Worm (Caenorhabditis elegans) whole organism, L4 larva: Measurements from ENCODE around the gene mct-6.

Source experiments
- D1046.2 ChIP-seq: fragments of 200-800 bp; sonication (Bioruptor generic); IDR thresholded peaks from 2 replicates; pipeline ENCODE4 v1.3.6; 2022; ENCODE audit warnings: missing genetic modification characterization, missing compliant biosample characterization
- F37D6.2 ChIP-seq: sonication (generic microtip); optimal IDR thresholded peaks from 2 replicates; lab custom pipeline; 2016; ENCODE audit warnings: mild to moderate bottlenecking, missing genetic modification characterization, missing compliant biosample characterization
- T20F7.1 ChIP-seq: fragments of 200-800 bp; sonication (Bioruptor generic); optimal IDR thresholded peaks from 2 replicates; lab custom pipeline; 2018; ENCODE audit warnings: mild to moderate bottlenecking, missing genetic modification characterization, missing compliant biosample characterization
- T26A8.4 ChIP-seq: fragments of 200-800 bp; sonication (Bioruptor generic); IDR thresholded peaks from 2 replicates; pipeline ENCODE4 v1.3.6; 2022; ENCODE audit warnings: missing genetic modification characterization, missing compliant biosample characterization
- Y105C5A.15 ChIP-seq: fragments of 200-800 bp; sonication (Bioruptor generic); IDR thresholded peaks from 2 replicates; pipeline ENCODE4 v1.3.6; 2022; ENCODE audit warnings: missing genetic modification characterization, missing compliant biosample characterization
- Y75B8A.6 ChIP-seq: fragments of 200-800 bp; sonication (Bioruptor generic); IDR thresholded peaks from 2 replicates; pipeline ENCODE4 v1.3.6; 2022; ENCODE audit warnings: missing genetic modification reagents, missing genetic modification characterization, missing compliant biosample characterization
- aha-1 ChIP-seq: fragments of 150-350 bp; peaks from one replicate; lab custom pipeline; 2014; ENCODE audit warnings: missing biosample characterization, missing genetic modification characterization
- ama-1 ChIP-seq: fragments of 150-350 bp; optimal IDR thresholded peaks from 2 replicates; lab custom pipeline; 2014; ENCODE audit warnings: inconsistent platforms, mixed read lengths
- arid-1 ChIP-seq: fragments of 200-800 bp; sonication (Bioruptor generic); conservative IDR thresholded peaks from 2 replicates; pipeline ENCODE4 v1.3.6; 2022; ENCODE audit warnings: missing genetic modification reagents, missing genetic modification characterization, missing compliant biosample characterization
- ceh-20 ChIP-seq: fragments of 200-800 bp; sonication (Bioruptor generic); IDR thresholded peaks from 2 replicates; pipeline ENCODE4 v1.3.6; 2022; ENCODE audit warnings: missing genetic modification reagents, missing genetic modification characterization, missing compliant biosample characterization
- ces-1 ChIP-seq: fragments of 150-350 bp; sonication (generic microtip); optimal IDR thresholded peaks from 4 replicates; lab custom pipeline; 2014; ENCODE audit warnings: missing biosample characterization, missing genetic modification reagents, missing genetic modification characterization
- ctbp-1 ChIP-seq: fragments of 200-800 bp; sonication (Bioruptor generic); IDR thresholded peaks from 2 replicates; pipeline ENCODE4 v1.3.6; 2022; ENCODE audit warnings: missing genetic modification reagents, missing genetic modification characterization, missing compliant biosample characterization
- daf-16 ChIP-seq, 3 experiments: sonication (generic microtip); optimal IDR thresholded peaks; 2 replicates each; lab custom pipeline; 2016 to 2017; ENCODE audit warnings: missing genetic modification characterization in 3 of 3, missing genetic modification reagents in 3 of 3, mild to moderate bottlenecking in 2 of 3, missing compliant biosample characterization in 2 of 3, missing biosample characterization in 1 of 3, moderate library complexity in 1 of 3
- daf-19 ChIP-seq: fragments of 200-800 bp; sonication (Bioruptor generic); conservative IDR thresholded peaks from 2 replicates; pipeline ENCODE4 v1.3.6; 2022; ENCODE audit warnings: missing genetic modification characterization, missing compliant biosample characterization
- dmd-6 ChIP-seq: fragments of 200-800 bp; sonication (Bioruptor generic); IDR thresholded peaks from 2 replicates; pipeline ENCODE4 v1.3.6; 2022; ENCODE audit warnings: missing genetic modification reagents, missing genetic modification characterization, missing compliant biosample characterization
- duxl-1 ChIP-seq: sonication (generic microtip); optimal IDR thresholded peaks from 2 replicates; lab custom pipeline; 2016; ENCODE audit warnings: mild to moderate bottlenecking, missing genetic modification characterization, moderate library complexity, missing compliant biosample characterization; ENCODE audit not compliant: poor library complexity
- dve-1 ChIP-seq: sonication (generic microtip); optimal IDR thresholded peaks from 2 replicates; lab custom pipeline; 2017; ENCODE audit warnings: antibody characterized with exemption, mild to moderate bottlenecking, missing genetic modification characterization, missing compliant biosample characterization; ENCODE audit not compliant: insufficient read depth
- egl-43 ChIP-seq: fragments of 200-800 bp; sonication (Bioruptor generic); IDR thresholded peaks from 2 replicates; pipeline ENCODE4 v1.3.6; 2022; ENCODE audit warnings: missing genetic modification reagents, missing genetic modification characterization, missing compliant biosample characterization
- fkh-10 ChIP-seq: fragments of 150-350 bp; optimal IDR thresholded peaks from 2 replicates; lab custom pipeline; 2014; ENCODE audit warnings: missing biosample characterization, missing genetic modification reagents, missing genetic modification characterization
- hmg-1.1 ChIP-seq: fragments of 200-800 bp; sonication (Bioruptor generic); IDR thresholded peaks from 2 replicates; pipeline ENCODE4 v1.3.6; 2022; ENCODE audit warnings: missing genetic modification reagents, missing genetic modification characterization, missing compliant biosample characterization
- lin-13 ChIP-seq: fragments of 150-350 bp; optimal IDR thresholded peaks from 2 replicates; lab custom pipeline; 2014; ENCODE audit warnings: missing biosample characterization, missing genetic modification reagents, missing genetic modification characterization
- lin-29 ChIP-seq: fragments of 200-800 bp; sonication (Bioruptor generic); IDR thresholded peaks from 2 replicates; pipeline ENCODE4 v1.3.6; 2022; ENCODE audit warnings: missing genetic modification reagents, missing genetic modification characterization, missing compliant biosample characterization
- lin-39 ChIP-seq: fragments of 150-350 bp; optimal IDR thresholded peaks from 2 replicates; lab custom pipeline; 2014; ENCODE audit warnings: missing biosample characterization, missing genetic modification reagents, missing genetic modification characterization
- madf-5 ChIP-seq, 2 experiments: fragments of 200-800 bp; sonication (Bioruptor generic); IDR thresholded peaks; 2 replicates each; pipeline ENCODE4 v1.3.6; 2022; ENCODE audit warnings: missing compliant biosample characterization in 2 of 2, missing genetic modification characterization in 2 of 2
- madf-9 ChIP-seq: fragments of 200-800 bp; sonication (Bioruptor generic); conservative IDR thresholded peaks from 2 replicates; pipeline ENCODE4 v1.3.6; 2022; ENCODE audit warnings: missing genetic modification reagents, missing genetic modification characterization, missing compliant biosample characterization
- mdl-1 ChIP-seq, 2 experiments: fragments of 150-350 bp in 1 of 2; sonication (generic microtip) in 1 of 2; optimal IDR thresholded peaks; 2 replicates each; lab custom pipeline; 2014 to 2017; ENCODE audit warnings: missing biosample characterization in 2 of 2, missing genetic modification characterization in 2 of 2
- mdt-29 ChIP-seq: fragments of 200-800 bp; sonication (Bioruptor generic); IDR thresholded peaks from 2 replicates; pipeline ENCODE4 v1.3.6; 2022; ENCODE audit warnings: missing genetic modification reagents, missing genetic modification characterization, missing compliant biosample characterization
- mep-1 ChIP-seq: fragments of 150-350 bp; sonication (generic microtip); optimal IDR thresholded peaks from 3 replicates; lab custom pipeline; 2014; ENCODE audit warnings: missing biosample characterization, missing genetic modification characterization
- mxl-2 ChIP-seq: fragments of 200-800 bp; sonication (Bioruptor generic); conservative IDR thresholded peaks from 2 replicates; pipeline ENCODE4 v1.3.6; 2022; ENCODE audit warnings: missing genetic modification reagents, missing genetic modification characterization, missing compliant biosample characterization
- mxl-3 ChIP-seq: fragments of 200-800 bp; sonication (Bioruptor generic); optimal IDR thresholded peaks from 2 replicates; lab custom pipeline; 2018; ENCODE audit warnings: mild to moderate bottlenecking, missing genetic modification characterization, missing compliant biosample characterization
- nhr-10 ChIP-seq: fragments of 150-350 bp; optimal IDR thresholded peaks from 2 replicates; lab custom pipeline; 2014; ENCODE audit warnings: missing biosample characterization, missing genetic modification characterization
- nhr-11 ChIP-seq: fragments of 150-350 bp; optimal IDR thresholded peaks from 2 replicates; lab custom pipeline; 2014; ENCODE audit warnings: missing biosample characterization, missing genetic modification characterization
- nhr-25 ChIP-seq: sonication (generic microtip); optimal IDR thresholded peaks from 2 replicates; lab custom pipeline; 2017; ENCODE audit warnings: missing genetic modification characterization, mild to moderate bottlenecking, missing compliant biosample characterization, antibody characterized with exemption, moderate library complexity, borderline replicate concordance; ENCODE audit not compliant: insufficient read depth
- nhr-28 ChIP-seq: fragments of 150-350 bp; optimal IDR thresholded peaks from 2 replicates; lab custom pipeline; 2014; ENCODE audit warnings: missing biosample characterization, missing genetic modification characterization
- nhr-41 ChIP-seq: fragments of 200-800 bp; sonication (Bioruptor generic); IDR thresholded peaks from 2 replicates; pipeline ENCODE4 v1.3.6; 2022; ENCODE audit warnings: missing genetic modification reagents, missing genetic modification characterization, missing compliant biosample characterization
- nhr-48 ChIP-seq: sonication (generic microtip); optimal IDR thresholded peaks from 2 replicates; lab custom pipeline; 2016; ENCODE audit warnings: mild to moderate bottlenecking, missing genetic modification characterization, missing compliant biosample characterization
- nhr-77 ChIP-seq: fragments of 150-350 bp; optimal IDR thresholded peaks from 2 replicates; lab custom pipeline; 2014; ENCODE audit warnings: missing biosample characterization, missing genetic modification characterization
- pha-4 ChIP-seq, 2 experiments: fragments of 150-350 bp in 1 of 2; fragments of 200-800 bp in 1 of 2; sonication (Bioruptor generic) in 1 of 2; IDR thresholded peaks in 1 of 2; optimal IDR thresholded peaks in 1 of 2; 2 replicates each; pipeline versions ENCODE4 v1.3.6 to Lab custom; 2014 to 2022; ENCODE audit warnings: missing genetic modification characterization in 2 of 2, missing genetic modification reagents in 2 of 2, missing biosample characterization in 1 of 2, missing compliant biosample characterization in 1 of 2
- saeg-2 ChIP-seq: fragments of 200-800 bp; sonication (Bioruptor generic); IDR thresholded peaks from 2 replicates; pipeline ENCODE4 v1.3.6; 2022; ENCODE audit warnings: missing genetic modification reagents, missing genetic modification characterization, missing compliant biosample characterization
- set-16 ChIP-seq: fragments of 200-800 bp; sonication (Bioruptor generic); IDR thresholded peaks from 2 replicates; pipeline ENCODE4 v1.3.6; 2022; ENCODE audit warnings: missing genetic modification reagents, missing genetic modification characterization, missing compliant biosample characterization
- snpc-1.2 ChIP-seq: fragments of 200-800 bp; sonication (Bioruptor generic); IDR thresholded peaks from 2 replicates; pipeline ENCODE4 v1.3.6; 2022; ENCODE audit warnings: missing genetic modification reagents, missing genetic modification characterization, missing compliant biosample characterization
- spr-1 ChIP-seq: sonication (generic microtip); optimal IDR thresholded peaks from 2 replicates; lab custom pipeline; 2016; ENCODE audit warnings: mild to moderate bottlenecking, missing genetic modification characterization, missing compliant biosample characterization
- unc-39 ChIP-seq: sonication (generic microtip); optimal IDR thresholded peaks from 2 replicates; lab custom pipeline; 2017; ENCODE audit warnings: missing biosample characterization, missing genetic modification characterization
- unc-62 ChIP-seq, 3 experiments: fragments of 150-350 bp in 1 of 3; sonication (generic microtip); optimal IDR thresholded peaks in 2 of 3; peaks in 1 of 3; 1 replicate in 1 of 3; 2 replicates in 2 of 3; lab custom pipeline; 2014 to 2017; ENCODE audit warnings: missing biosample characterization in 3 of 3, missing genetic modification characterization in 3 of 3, missing genetic modification reagents in 3 of 3, missing genotype in 1 of 3
- zag-1 ChIP-seq: fragments of 150-350 bp; optimal IDR thresholded peaks from 2 replicates; lab custom pipeline; 2014; ENCODE audit warnings: missing biosample characterization, missing genetic modification characterization
- zip-2 ChIP-seq: fragments of 150-350 bp; optimal IDR thresholded peaks from 2 replicates; lab custom pipeline; 2014; ENCODE audit warnings: missing biosample characterization, missing genetic modification characterization
- ztf-7 ChIP-seq: fragments of 150-350 bp; optimal IDR thresholded peaks from 2 replicates; lab custom pipeline; 2014; ENCODE audit warnings: missing biosample characterization, missing genetic modification characterization

The mct-6 gene

DNA sequence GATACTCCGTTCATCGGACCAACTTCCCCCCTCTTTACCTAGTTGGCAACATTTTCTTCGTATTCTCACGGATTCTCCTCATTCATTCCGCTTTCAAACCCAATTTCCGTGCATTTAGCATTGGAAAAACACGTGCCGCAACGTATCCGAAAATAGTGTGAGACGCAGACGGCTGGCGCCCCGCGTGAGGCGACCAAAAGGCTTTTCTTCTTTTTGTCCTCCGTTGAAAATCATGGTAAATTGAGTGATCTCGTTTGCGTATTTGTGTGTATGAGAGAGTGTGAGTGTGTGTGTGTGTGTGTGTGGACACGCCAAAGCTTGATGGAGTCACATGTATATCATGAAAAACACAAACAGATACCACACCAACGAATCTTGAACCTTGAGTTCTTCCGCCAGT is 26.5 kb upstream of the mct-6 start (continued):
- peak; percentile 42 for TF ChIP-seq duxl-1
- TF ChIP-seq Y105C5A.15: no peak
- TF ChIP-seq aha-1 (tag; lab: Kevin White, UChicago): peak; percentile 100
- TF ChIP-seq ces-1 (GFP tag; lab: Kevin White, UChicago): peak; percentile 30
- peak in 1 of 2 experiments; percentile 100 for TF ChIP-seq unc-62 (GFP tag; optimal IDR thresholded peaks at IDR 0.05 in 1 of 2; lab: Kevin White, UChicago)
- TF ChIP-seq unc-62 (tag; optimal IDR thresholded peaks at IDR 0.05; lab: Kevin White, UChicago): no peak
- peak; percentile 66 for TF ChIP-seq saeg-2
- no peak for TF ChIP-seq nhr-41 (GFP tag; lab: Robert Waterston, UW)
- TF ChIP-seq nhr-77: peak; percentile 81
- peak; percentile 97 for TF ChIP-seq dve-1 (tag; lab: Kevin White, UChicago)
- peak; percentile 98 for TF ChIP-seq nhr-11 (tag; lab: Kevin White, UChicago)
- peak; percentile 95 for TF ChIP-seq dmd-6 (GFP tag; lab: Robert Waterston, UW)
- TF ChIP-seq nhr-28 (tag; lab: Kevin White, UChicago): peak; percentile 96
- peak; percentile 90 for TF ChIP-seq hmg-1.1
- TF ChIP-seq mdl-1 (tag; optimal IDR thresholded peaks at IDR 0.05; lab: Kevin White, UChicago): peak; percentile 95 to 99
- TF ChIP-seq T20F7.1 (GFP tag; lab: Kevin White, UChicago): peak; percentile 83
- TF ChIP-seq lin-13: peak; percentile 86
- TF ChIP-seq ctbp-1 (GFP tag; lab: Robert Waterston, UW): peak; percentile 95
- peak; percentile 67; the same call in 1 of the 2 replicates for TF ChIP-seq set-16
- peak; percentile 80 for TF ChIP-seq egl-43 (GFP tag; lab: Robert Waterston, UW)
- TF ChIP-seq D1046.2 (GFP tag; lab: Robert Waterston, UW): 0 out of 2 replicates have a peak, but pooled peaks have one; percentile 26
- TF ChIP-seq ceh-20 (GFP tag; lab: Robert Waterston, UW): peak; percentile 84
- TF ChIP-seq Y75B8A.6 (GFP tag; lab: Robert Waterston, UW): no peak
- no peak for TF ChIP-seq madf-5 (GFP tag; IDR thresholded peaks at IDR 0.05; lab: Robert Waterston, UW)
- TF ChIP-seq mep-1 (tag; lab: Kevin White, UChicago): peak; percentile 95
- peak; percentile 95 for TF ChIP-seq fkh-10 (GFP tag; lab: Kevin White, UChicago)
- TF ChIP-seq zip-2 (tag; lab: Kevin White, UChicago): peak; percentile 32
- TF ChIP-seq nhr-10 (tag; lab: Kevin White, UChicago): peak; percentile 63
- TF ChIP-seq mxl-2 (GFP tag; lab: Robert Waterston, UW): peak; percentile 84
- peak; percentile 55; the same call in 1 of the 2 replicates for TF ChIP-seq T26A8.4 (GFP tag; lab: Robert Waterston, UW)
- peak; percentile 81 for TF ChIP-seq nhr-48
- TF ChIP-seq unc-39 (tag; lab: Kevin White, UChicago): no peak
- TF ChIP-seq madf-9 (GFP tag; lab: Robert Waterston, UW): no peak
- peak; percentile 63 for TF ChIP-seq pha-4 (GFP tag; IDR thresholded peaks at IDR 0.05; lab: Robert Waterston, UW)
- TF ChIP-seq pha-4 (tag; optimal IDR thresholded peaks at IDR 0.05; lab: Kevin White, UChicago): peak; percentile 56
- TF ChIP-seq daf-19 (GFP tag; lab: Robert Waterston, UW): no peak
- 0 out of 2 replicates have a peak, but pooled peaks have one; percentile 48 for TF ChIP-seq lin-29
- peak; percentile 25 for TF ChIP-seq zag-1 (tag; lab: Kevin White, UChicago)
- peak; percentile 1 to 81 for TF ChIP-seq daf-16 (GFP tag; optimal IDR thresholded peaks at IDR 0.05; lab: Kevin White, UChicago)
- TF ChIP-seq daf-16 (tag; optimal IDR thresholded peaks at IDR 0.05; lab: Kevin White, UChicago): peak; percentile 87
- peak; percentile 97 for TF ChIP-seq mxl-3 (GFP tag; lab: Kevin White, UChicago)
- TF ChIP-seq lin-39 (tag; lab: Kevin White, UChicago): no peak
- no peak for TF ChIP-seq snpc-1.2 (GFP tag; lab: Robert Waterston, UW)
- TF ChIP-seq F37D6.2: peak; percentile 76
- peak; percentile 84 for TF ChIP-seq mdt-29 (GFP tag; lab: Robert Waterston, UW)
- TF ChIP-seq nhr-25 (tag; lab: Kevin White, UChicago): peak; percentile 2
- peak; percentile 7 for TF ChIP-seq ztf-7 (tag; lab: Kevin White, UChicago)
- peak; percentile 44 for TF ChIP-seq spr-1 (tag; lab: Kevin White, UChicago)
- TF ChIP-seq ama-1: peak; percentile 37
- 0 out of 2 replicates have a peak, but pooled peaks have one; percentile 42 for TF ChIP-seq arid-1 (GFP tag; lab: Robert Waterston, UW)
